Fruit fly (Drosophila melanogaster): ENCODE measurements around the gene CG31882.

DNA sequence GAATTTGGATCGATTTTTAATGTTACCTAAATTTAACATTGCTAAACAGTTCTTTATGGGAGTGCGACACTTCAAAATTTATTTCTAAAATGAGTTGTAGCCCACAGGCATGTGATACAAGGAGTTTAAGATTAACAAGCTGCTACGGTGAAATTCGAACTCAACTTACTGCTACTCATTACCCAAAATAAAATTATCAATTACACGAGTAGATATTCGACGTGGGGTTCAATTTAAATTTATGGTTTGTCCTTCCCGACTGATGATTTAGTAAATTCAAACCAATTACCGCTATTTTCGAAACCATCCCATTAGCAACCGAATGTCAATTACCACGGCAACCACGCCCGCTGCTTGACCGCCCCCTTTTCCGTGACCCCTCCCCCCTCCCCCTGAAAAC lies at the start of gene CG31882:
- no peak for TF ChIP-seq CG1620 (GFP tag; optimal IDR thresholded peaks at IDR 0.05)
- no peak for TF ChIP-seq kay (GFP tag; ENCODE audit: borderline replicate concordance)
- no peak for TF ChIP-seq CG7101 (tag; optimal IDR thresholded peaks at IDR 0.05)
- TF ChIP-seq CG5204 (GFP tag; optimal IDR thresholded peaks at IDR 0.05), result no peak
- no peak for TF ChIP-seq bab1 (GFP tag; optimal IDR thresholded peaks at IDR 0.05)
- TF ChIP-seq CG7045 (GFP tag; optimal IDR thresholded peaks at IDR 0.05), result no peak
- no peak for TF ChIP-seq tj (GFP tag; optimal IDR thresholded peaks at IDR 0.05)
- TF ChIP-seq CG11617 (GFP tag; optimal IDR thresholded peaks at IDR 0.05), result no peak
- no peak for TF ChIP-seq toe (GFP tag; optimal IDR thresholded peaks at IDR 0.05)
- TF ChIP-seq cic (GFP tag; optimal IDR thresholded peaks at IDR 0.05), result no peak
